Fruit fly (Drosophila melanogaster): ENCODE data around the gene CG12795.
A peak's percentile ranks its signal among the peaks of the same experiment; 100 is the strongest.

CG12795 gene

DNA sequence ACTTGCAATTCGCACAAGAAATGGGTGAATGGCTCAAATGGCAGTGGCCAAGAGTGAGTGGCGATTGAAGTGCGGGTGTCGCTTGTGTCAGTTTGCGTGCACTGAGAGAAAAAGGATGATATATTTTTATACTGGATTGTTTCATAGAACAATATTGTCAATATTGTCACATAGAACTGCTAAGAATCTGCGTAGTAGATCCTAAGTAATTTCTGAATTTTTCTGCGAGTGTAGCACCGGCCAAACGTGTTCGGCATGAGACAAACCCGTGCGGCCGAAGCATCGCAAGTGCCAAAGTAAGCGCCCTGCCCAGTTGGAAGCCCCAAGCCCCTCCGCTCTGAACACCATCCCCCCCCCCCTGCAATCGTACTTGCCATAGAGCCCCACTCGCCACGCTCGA, 11.9 kb upstream of the CG12795 start (continued):
- TF ChIP-seq ATbp (GFP tag; optimal IDR thresholded peaks at IDR 0.05) = peak; percentile 74
- peak; percentile 65; the same call in 1 of the 2 replicates for TF ChIP-seq danr (GFP tag; IDR thresholded peaks at IDR 0.05)
- TF ChIP-seq CG8290 (GFP tag; optimal IDR thresholded peaks at IDR 0.05) = no peak
- peak in 1 of 2 experiments; percentile 38 for TF ChIP-seq CG8290 (tag; optimal IDR thresholded peaks at IDR 0.05)
- TF ChIP-seq crp (GFP tag; optimal IDR thresholded peaks at IDR 0.05) = peak in 1 of 2 experiments; percentile 26
- no peak for TF ChIP-seq CG9727 (GFP tag; optimal IDR thresholded peaks at IDR 0.05)
- peak; percentile 67 for TF ChIP-seq CG15269 (tag; optimal IDR thresholded peaks at IDR 0.05)
- TF ChIP-seq CG31441 (GFP tag; IDR thresholded peaks at IDR 0.05) = peak; percentile 74
- TF ChIP-seq wdn (GFP tag; IDR thresholded peaks at IDR 0.05) = peak; percentile 24; the same call in 1 of the 2 replicates
- TF ChIP-seq hb (GFP tag; IDR thresholded peaks at IDR 0.05; ENCODE audit: partially characterized antibody) = no peak
- peak; percentile 64 for TF ChIP-seq Six4 (GFP tag; optimal IDR thresholded peaks at IDR 0.05)
- TF ChIP-seq C15 (GFP tag; IDR thresholded peaks at IDR 0.05) = no peak
- TF ChIP-seq CG16863 (GFP tag; optimal IDR thresholded peaks at IDR 0.05) = peak; percentile 48
- TF ChIP-seq dysf (GFP tag; IDR thresholded peaks at IDR 0.05) = peak; percentile 88
- peak; percentile 76; the same call in 2 of the 3 replicates for TF ChIP-seq CG11093 (GFP tag; IDR thresholded peaks at IDR 0.05)
- TF ChIP-seq lov (optimal IDR thresholded peaks at IDR 0.05) = no peak
- TF ChIP-seq lov (GFP tag; IDR thresholded peaks at IDR 0.05) = 0 out of 3 replicates have a peak, but pooled peaks have one; percentile 76
- TF ChIP-seq CG5180 (GFP tag; optimal IDR thresholded peaks at IDR 0.05) = peak; percentile 92
- TF ChIP-seq CG6765 (GFP tag; optimal IDR thresholded peaks at IDR 0.05) = no peak
- peak; percentile 69 for TF ChIP-seq CG9609 (GFP tag; optimal IDR thresholded peaks at IDR 0.05)
- peak; percentile 45 for TF ChIP-seq CrebB (tag; optimal IDR thresholded peaks at IDR 0.05)
- TF ChIP-seq Jarid2 (GFP tag; optimal IDR thresholded peaks at IDR 0.05) = peak; percentile 21
- peak in 1 of 2 experiments; percentile 37 for TF ChIP-seq bsh (GFP tag; optimal IDR thresholded peaks at IDR 0.05)
- TF ChIP-seq Sry-δ (GFP tag; optimal IDR thresholded peaks at IDR 0.05) = no peak

DNA sequence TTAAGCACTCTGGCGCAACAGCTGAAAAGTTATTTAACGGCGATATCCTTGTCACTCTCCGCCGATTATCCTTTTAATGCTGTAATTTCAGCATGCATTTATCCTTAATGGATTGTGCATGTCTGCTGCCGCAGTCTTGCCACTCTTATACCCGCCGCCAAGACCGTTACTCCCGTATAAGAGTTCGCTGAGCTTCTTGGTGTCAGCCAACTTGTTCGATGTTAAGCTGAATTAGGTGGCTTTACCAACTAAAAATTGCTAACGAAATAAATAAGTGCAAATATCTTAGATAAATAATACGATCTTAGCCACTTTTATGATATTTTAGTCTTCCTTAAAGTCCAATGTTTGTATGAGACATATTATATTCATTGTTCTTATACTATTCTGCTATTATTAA, 11.1 kb upstream of the CG12795 start:
- TF ChIP-seq CG5180 (GFP tag; optimal IDR thresholded peaks at IDR 0.05) (peak; percentile 95), CG1603 (tag; optimal IDR thresholded peaks at IDR 0.05) (no peak), Ets65A (GFP tag) (peak; percentile 1), HHEX (GFP tag; optimal IDR thresholded peaks at IDR 0.05) (no peak), sens (GFP tag) (peak; percentile 51)

DNA sequence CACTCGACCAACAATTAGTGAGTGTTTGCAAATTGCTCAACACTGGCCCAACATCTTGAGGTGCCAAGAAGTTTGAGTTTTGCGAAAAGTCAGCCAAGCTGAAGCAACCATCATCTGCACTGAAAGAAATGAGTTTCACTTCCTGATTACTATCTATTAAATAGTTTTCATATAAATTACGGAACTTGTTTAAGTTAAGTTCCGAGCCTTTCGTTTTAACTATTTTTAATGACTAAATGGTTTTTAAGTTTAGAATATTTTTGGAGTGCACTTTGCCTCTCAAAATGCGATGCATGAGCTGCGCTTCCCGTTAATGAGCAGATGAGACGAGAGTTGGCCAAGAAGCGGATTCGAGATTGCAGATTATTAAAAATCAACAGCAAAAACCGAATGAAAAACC, 10.6 kb upstream of the CG12795 start:
- TF ChIP-seq CG4820 (GFP tag; optimal IDR thresholded peaks at IDR 0.05) (no peak), pan (optimal IDR thresholded peaks at IDR 0.05) (no peak), pan (GFP tag; optimal IDR thresholded peaks at IDR 0.05 in 1 of 2, IDR thresholded peaks at IDR 0.05 in 1 of 2) (peak in 1 of 2 experiments; percentile 42), CG10321 (GFP tag; IDR thresholded peaks at IDR 0.05) (0 out of 2 replicates have a peak, but pooled peaks have one; percentile 9), bigmax (GFP tag; optimal IDR thresholded peaks at IDR 0.05) (no peak), sob (GFP tag; IDR thresholded peaks at IDR 0.05) (no peak), Hr3 (GFP tag; optimal IDR thresholded peaks at IDR 0.05) (no peak), yki (optimal IDR thresholded peaks at IDR 0.05) (no peak), nerfin-2 (GFP tag; IDR thresholded peaks at IDR 0.05; ENCODE audit: partially characterized antibody) (no peak), Ets65A (GFP tag) (peak; percentile 23), CG7928 (GFP tag; optimal IDR thresholded peaks at IDR 0.05) (no peak), twi (tag; optimal IDR thresholded peaks at IDR 0.05) (no peak), dpn (GFP tag; optimal IDR thresholded peaks at IDR 0.05) (no peak), CG12942 (GFP tag; optimal IDR thresholded peaks at IDR 0.05) (no peak), peb (GFP tag; IDR thresholded peaks at IDR 0.05) (no peak), Lim3 (GFP tag; IDR thresholded peaks at IDR 0.05) (no peak), CG8089 (GFP tag; optimal IDR thresholded peaks at IDR 0.05) (no peak), H15 (GFP tag; IDR thresholded peaks at IDR 0.05) (no peak), CG3065 (GFP tag; optimal IDR thresholded peaks at IDR 0.05) (no peak), Ssrp (tag; optimal IDR thresholded peaks at IDR 0.05) (no peak), stwl (tag; optimal IDR thresholded peaks at IDR 0.05) (no peak), schlank (tag; optimal IDR thresholded peaks at IDR 0.05) (no peak), CG4854 (GFP tag; optimal IDR thresholded peaks at IDR 0.05) (no peak), CG17568 (GFP tag; optimal IDR thresholded peaks at IDR 0.05) (no peak)
